Fruit fly (Drosophila melanogaster): Measurements from ENCODE around the gene CG5921.

Gene CG5921

DNA sequence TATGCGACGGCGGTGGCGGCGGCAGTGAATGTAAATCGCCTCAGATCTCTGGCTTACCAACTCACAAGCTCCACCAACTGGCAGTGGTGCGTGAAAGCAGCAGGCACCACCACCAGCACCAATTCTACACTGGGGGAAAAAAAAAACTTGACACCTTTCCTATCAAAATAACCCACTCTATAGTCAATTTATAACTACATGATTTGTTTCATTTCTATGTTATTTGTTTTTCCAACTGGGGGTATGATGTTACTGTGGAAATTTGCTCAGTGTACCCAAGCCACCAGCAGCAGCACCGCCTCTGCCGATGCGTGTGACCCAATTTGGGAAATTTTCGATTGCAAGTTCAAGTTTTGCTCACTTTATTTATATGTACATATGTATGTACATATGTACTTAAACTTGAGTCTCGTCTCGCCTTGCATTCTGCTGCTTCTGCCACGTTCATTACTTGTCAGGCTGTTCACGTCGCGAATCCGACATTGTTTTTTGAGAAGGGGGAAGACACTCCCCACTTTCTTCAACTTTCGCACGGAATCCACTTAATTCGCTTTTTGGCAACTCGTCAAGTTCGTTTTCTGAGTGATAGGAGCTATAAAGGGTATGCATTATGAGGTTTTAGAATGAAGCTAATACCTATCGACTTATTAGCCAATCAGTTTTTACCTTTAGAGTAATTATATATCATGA, 8.7 kb downstream of the CG5921 start (continued):
- TF ChIP-seq CG11294 (GFP tag; IDR thresholded peaks at IDR 0.05): peak; percentile 45; the same call in 1 of the 2 replicates
- peak; percentile 88 for TF ChIP-seq Eip75B (GFP tag; optimal IDR thresholded peaks at IDR 0.05)
- peak; percentile 86 for TF ChIP-seq net (GFP tag; optimal IDR thresholded peaks at IDR 0.05)
- peak; percentile 82 for TF ChIP-seq OdsH (GFP tag; optimal IDR thresholded peaks at IDR 0.05)
- peak; percentile 84 for TF ChIP-seq lz (GFP tag; optimal IDR thresholded peaks at IDR 0.05)
- peak; percentile 82 for TF ChIP-seq Ets21C (GFP tag; optimal IDR thresholded peaks at IDR 0.05)
- peak; percentile 71 for TF ChIP-seq CG4318 (GFP tag; optimal IDR thresholded peaks at IDR 0.05)
- no peak for TF ChIP-seq Hr38 (GFP tag; optimal IDR thresholded peaks at IDR 0.05)
- peak; percentile 93 for TF ChIP-seq CG6792 (GFP tag; optimal IDR thresholded peaks at IDR 0.05)
- peak; percentile 81 for TF ChIP-seq CG15336 (GFP tag; IDR thresholded peaks at IDR 0.05)

DNA sequence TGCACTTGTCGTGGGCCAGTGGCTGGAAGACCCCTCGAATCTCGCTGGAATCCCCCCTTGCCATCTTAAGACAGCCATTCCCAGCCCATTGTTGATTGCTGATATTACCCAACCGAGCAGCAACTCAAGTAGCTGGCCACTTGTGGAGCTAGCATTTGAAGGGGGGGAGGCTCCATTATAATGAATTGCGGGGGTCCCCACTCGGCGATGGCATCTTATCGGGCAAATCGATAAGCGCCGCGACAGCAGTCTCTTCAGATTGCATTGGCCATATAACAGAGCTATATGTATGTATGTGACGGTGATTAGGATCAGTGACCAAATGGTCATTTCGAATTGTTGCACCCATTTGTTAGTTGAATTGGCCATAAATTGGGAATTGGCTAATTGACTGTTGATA, 11.5 kb downstream of the CG5921 start:
- no peak for TF ChIP-seq dsx (GFP tag; optimal IDR thresholded peaks at IDR 0.05; ENCODE audit: poor library complexity, severe bottlenecking)
- TF ChIP-seq vri (GFP tag; optimal IDR thresholded peaks at IDR 0.05): peak; percentile 98
- TF ChIP-seq Sox14 (GFP tag; optimal IDR thresholded peaks at IDR 0.05): peak; percentile 12
- no peak for TF ChIP-seq dac (GFP tag; optimal IDR thresholded peaks at IDR 0.05)
- no peak for TF ChIP-seq CG3919 (GFP tag; optimal IDR thresholded peaks at IDR 0.05)
- no peak for TF ChIP-seq CG8319 (GFP tag; optimal IDR thresholded peaks at IDR 0.05)
- TF ChIP-seq Hr4 (GFP tag; optimal IDR thresholded peaks at IDR 0.05): no peak
- no peak for TF ChIP-seq CG4318 (GFP tag; optimal IDR thresholded peaks at IDR 0.05)

DNA sequence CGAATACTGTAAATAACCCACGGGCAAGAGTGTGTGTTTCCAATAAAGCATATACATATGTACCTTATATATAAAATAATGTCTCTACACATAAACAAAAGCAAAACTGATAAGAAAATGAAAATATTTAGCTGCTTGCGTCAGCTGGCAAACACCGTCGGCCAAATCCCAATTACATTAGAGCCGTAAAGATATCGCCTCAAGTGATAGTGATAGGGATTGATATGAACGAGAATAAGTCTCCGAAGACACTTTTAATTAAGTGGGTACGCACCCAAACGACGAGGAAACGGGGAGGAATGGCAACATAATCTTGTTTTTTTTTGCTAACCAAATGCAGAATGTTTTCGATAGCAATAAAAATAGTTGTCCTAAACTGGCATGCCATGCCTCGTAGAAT, 13.9 kb downstream of the CG5921 start:
- TF ChIP-seq vri (GFP tag; optimal IDR thresholded peaks at IDR 0.05): peak; percentile 21
- TF ChIP-seq spab (GFP tag; optimal IDR thresholded peaks at IDR 0.05): no peak

DNA sequence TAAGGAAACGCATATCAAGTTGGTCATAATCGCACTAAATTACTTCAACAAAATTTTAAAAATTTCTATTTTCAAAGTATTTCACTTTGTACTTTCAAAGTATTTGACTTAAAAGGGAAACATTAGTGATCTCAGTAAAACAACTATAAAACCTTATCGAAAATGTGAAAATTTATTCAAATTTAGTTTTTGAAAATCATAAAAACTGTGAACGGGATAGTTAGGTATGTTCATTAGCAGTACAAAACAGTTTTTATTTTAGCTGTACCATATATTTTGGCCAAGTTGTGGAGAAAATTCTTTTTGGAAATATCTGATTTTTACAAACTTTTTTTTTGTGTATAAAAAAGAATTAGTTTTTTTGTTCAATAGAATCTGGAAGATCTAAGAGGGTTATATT, 15.7 kb downstream of the CG5921 start, which contains the start of gene CG43115:
TSS of gene CG43115 (minus strand) at position 101 of the 400 bp plus-strand sequence.
- TF ChIP-seq dsx (GFP tag; optimal IDR thresholded peaks at IDR 0.05; ENCODE audit: poor library complexity, severe bottlenecking): no peak

DNA sequence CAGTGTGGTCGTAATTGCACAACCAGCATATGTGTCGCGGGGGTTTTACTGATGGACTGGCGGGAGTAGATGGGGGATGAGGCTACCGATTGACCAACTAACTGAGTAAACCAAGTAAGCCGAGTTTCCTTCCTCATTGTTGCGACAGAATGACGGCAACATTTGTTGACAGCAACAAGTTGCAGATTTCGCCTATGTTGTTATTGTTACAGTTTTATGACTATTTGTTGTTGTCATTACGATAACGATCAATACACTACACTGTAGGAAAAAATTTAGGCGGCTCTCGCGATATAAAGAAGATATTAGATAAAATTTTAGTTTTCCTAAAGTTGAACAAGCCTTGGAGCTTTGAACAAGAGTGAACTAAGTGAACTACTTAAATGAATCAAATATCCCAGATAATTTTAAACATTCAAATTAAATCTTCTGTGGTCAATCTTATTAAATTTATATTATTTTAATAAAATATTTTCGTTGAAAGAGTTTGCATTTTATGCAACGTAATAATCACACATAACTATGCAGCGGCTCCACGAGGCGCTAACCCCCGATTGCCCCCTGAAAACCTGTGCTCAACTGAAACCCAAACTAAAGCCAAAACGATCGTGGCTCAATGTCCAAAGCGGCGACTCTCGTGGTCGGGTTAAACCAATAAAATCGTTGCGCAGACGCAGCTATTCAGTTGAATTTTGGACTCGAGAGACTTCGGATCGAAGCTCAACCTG, 16.8 kb downstream of the CG5921 start, which contains the start of gene CG5928:
TSS of gene CG5928 (plus strand) at position 678 of the 728 bp plus-strand sequence.
- TF ChIP-seq Ets21C (GFP tag; optimal IDR thresholded peaks at IDR 0.05): no peak
- peak; percentile 18 for TF ChIP-seq CG4318 (GFP tag; optimal IDR thresholded peaks at IDR 0.05)
- peak; percentile 1 for TF ChIP-seq OdsH (GFP tag; optimal IDR thresholded peaks at IDR 0.05)
- no peak for TF ChIP-seq fd85E (GFP tag; optimal IDR thresholded peaks at IDR 0.05)
- TF ChIP-seq Eip75B (GFP tag; optimal IDR thresholded peaks at IDR 0.05): no peak
- no peak for TF ChIP-seq CG6792 (GFP tag; optimal IDR thresholded peaks at IDR 0.05)
- no peak for TF ChIP-seq spab (GFP tag; optimal IDR thresholded peaks at IDR 0.05)
- TF ChIP-seq CG11902 (GFP tag; optimal IDR thresholded peaks at IDR 0.05): no peak
- TF ChIP-seq CG1621 (tag; optimal IDR thresholded peaks at IDR 0.05): no peak
- TF ChIP-seq Ets96B (tag; optimal IDR thresholded peaks at IDR 0.05): no peak
- TF ChIP-seq salr (GFP tag; optimal IDR thresholded peaks at IDR 0.05): peak in 1 of 2 experiments; percentile 23
- TF ChIP-seq Eip78C (GFP tag): peak; percentile 41
- peak; percentile 54; the same call in 2 of the 3 replicates for TF ChIP-seq CG8119 (GFP tag; IDR thresholded peaks at IDR 0.05)
- peak; percentile 32; the same call in 1 of the 3 replicates for TF ChIP-seq eg (GFP tag; IDR thresholded peaks at IDR 0.05)
- TF ChIP-seq CG6276 (GFP tag; optimal IDR thresholded peaks at IDR 0.05): peak; percentile 60
- no peak for TF ChIP-seq esn (GFP tag; optimal IDR thresholded peaks at IDR 0.05)
- peak; percentile 26; the same call in 1 of the 2 replicates for TF ChIP-seq CG15336 (GFP tag; IDR thresholded peaks at IDR 0.05)
- no peak for TF ChIP-seq Lpt (GFP tag; optimal IDR thresholded peaks at IDR 0.05)
- peak; percentile 60 for TF ChIP-seq CG32006 (GFP tag; optimal IDR thresholded peaks at IDR 0.05)
- TF ChIP-seq CG6163 (GFP tag; IDR thresholded peaks at IDR 0.05): peak; percentile 32; the same call in 2 of the 3 replicates
